Fruit fly (Drosophila melanogaster): Measurements from ENCODE around the gene CG3638.

The CG3638 gene

DNA sequence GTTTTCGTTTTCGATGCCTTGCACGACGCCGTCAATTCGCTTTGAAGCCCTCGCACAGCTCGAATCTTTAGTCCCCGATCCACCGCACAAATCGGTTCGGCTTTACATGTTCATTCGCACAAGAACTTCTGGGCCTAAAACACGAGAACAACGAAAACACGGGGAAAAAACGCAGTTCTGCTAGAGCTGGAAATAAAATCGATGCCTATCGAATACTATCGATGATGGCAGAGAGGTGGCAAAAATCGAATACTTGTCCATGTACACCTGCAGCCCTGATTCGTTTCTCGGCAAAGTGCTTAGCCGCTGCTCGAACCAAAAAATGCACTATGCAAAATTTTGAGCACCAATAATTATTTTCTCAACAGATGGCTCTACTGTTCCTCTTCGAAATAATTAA is at the start of gene CG3638:
Gene CG3638, minus strand, starts transcription at position 210 of the 400 bp plus-strand sequence.
- TF ChIP-seq CG17806 (tag; optimal IDR thresholded peaks at IDR 0.05) (no peak), CG4496 (GFP tag; IDR thresholded peaks at IDR 0.05) (peak; percentile 25; the same call in 2 of the 3 replicates), CG34367 (tag; optimal IDR thresholded peaks at IDR 0.05) (no peak), fd96Ca (GFP tag; IDR thresholded peaks at IDR 0.05) (no peak), Ets98B (GFP tag; IDR thresholded peaks at IDR 0.05) (no peak), CG32121 (GFP tag; IDR thresholded peaks at IDR 0.05) (no peak)

DNA sequence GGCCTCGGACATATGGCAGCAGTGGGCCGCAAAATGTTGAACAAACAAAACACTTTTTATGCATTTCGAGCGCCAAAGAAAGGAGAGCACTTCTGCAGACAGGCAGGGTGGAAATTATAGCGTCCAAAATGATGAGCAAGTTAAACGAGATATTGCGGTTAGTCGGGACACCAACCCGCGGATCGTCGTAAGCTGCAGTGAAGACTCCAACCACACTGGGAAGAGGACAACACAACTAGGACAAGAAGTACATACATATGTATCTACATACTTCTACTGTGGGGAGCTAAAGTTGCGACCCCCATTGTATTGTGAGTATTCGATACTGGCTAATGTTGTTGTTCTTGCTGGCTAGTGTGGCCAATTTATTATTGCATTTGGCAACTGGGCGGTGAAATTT is 49.7 kb upstream of the CG3638 start:
- no peak for TF ChIP-seq CG34367 (tag; optimal IDR thresholded peaks at IDR 0.05)
- peak; percentile 50; the same call in 1 of the 3 replicates for TF ChIP-seq fd96Ca (GFP tag; IDR thresholded peaks at IDR 0.05)
- peak; percentile 67 for TF ChIP-seq CG32121 (GFP tag; IDR thresholded peaks at IDR 0.05)
- no peak for TF ChIP-seq D1 (tag; optimal IDR thresholded peaks at IDR 0.05)
- TF ChIP-seq Snoo (tag; optimal IDR thresholded peaks at IDR 0.05) = no peak
- no peak for TF ChIP-seq rn (GFP tag; IDR thresholded peaks at IDR 0.05)
- TF ChIP-seq Ets98B (GFP tag; IDR thresholded peaks at IDR 0.05) = no peak
- peak; percentile 65; the same call in 2 of the 3 replicates for TF ChIP-seq CG4496 (GFP tag; IDR thresholded peaks at IDR 0.05)
- no peak for TF ChIP-seq CG14655 (GFP tag; optimal IDR thresholded peaks at IDR 0.05)
- no peak for TF ChIP-seq CG10348 (GFP tag; IDR thresholded peaks at IDR 0.05)

- TF ChIP-seq CG34367 (tag; optimal IDR thresholded peaks at IDR 0.05) (no peak), CG13204 (GFP tag; optimal IDR thresholded peaks at IDR 0.05) (no peak), Pif1B (GFP tag; optimal IDR thresholded peaks at IDR 0.05) (no peak), CG10348 (GFP tag; IDR thresholded peaks at IDR 0.05) (no peak), CG4496 (GFP tag; IDR thresholded peaks at IDR 0.05) (no peak), Snoo (tag; optimal IDR thresholded peaks at IDR 0.05) (no peak), rn (GFP tag; IDR thresholded peaks at IDR 0.05) (no peak), CG12605 (GFP tag; IDR thresholded peaks at IDR 0.05) (no peak), CG15710 (tag; optimal IDR thresholded peaks at IDR 0.05) (no peak), CG9948 (tag; optimal IDR thresholded peaks at IDR 0.05) (no peak), EcR (GFP tag; optimal IDR thresholded peaks at IDR 0.05) (no peak), Ets98B (GFP tag; IDR thresholded peaks at IDR 0.05) (no peak), D1 (tag; optimal IDR thresholded peaks at IDR 0.05) (no peak), fd96Ca (GFP tag; IDR thresholded peaks at IDR 0.05) (no peak), CG8159 (tag; optimal IDR thresholded peaks at IDR 0.05) (no peak), gl (tag; optimal IDR thresholded peaks at IDR 0.05) (no peak)
Measured at dm6 chrX:1285273-1285672, 48.8 kb upstream of the CG3638 start.

- TF ChIP-seq CG4496 (GFP tag; IDR thresholded peaks at IDR 0.05) (0 out of 3 replicates have a peak, but pooled peaks have one; percentile 15), CG12605 (GFP tag; IDR thresholded peaks at IDR 0.05) (no peak)
Measured at dm6 chrX:1284238-1284637, 47.8 kb upstream of the CG3638 start.

DNA sequence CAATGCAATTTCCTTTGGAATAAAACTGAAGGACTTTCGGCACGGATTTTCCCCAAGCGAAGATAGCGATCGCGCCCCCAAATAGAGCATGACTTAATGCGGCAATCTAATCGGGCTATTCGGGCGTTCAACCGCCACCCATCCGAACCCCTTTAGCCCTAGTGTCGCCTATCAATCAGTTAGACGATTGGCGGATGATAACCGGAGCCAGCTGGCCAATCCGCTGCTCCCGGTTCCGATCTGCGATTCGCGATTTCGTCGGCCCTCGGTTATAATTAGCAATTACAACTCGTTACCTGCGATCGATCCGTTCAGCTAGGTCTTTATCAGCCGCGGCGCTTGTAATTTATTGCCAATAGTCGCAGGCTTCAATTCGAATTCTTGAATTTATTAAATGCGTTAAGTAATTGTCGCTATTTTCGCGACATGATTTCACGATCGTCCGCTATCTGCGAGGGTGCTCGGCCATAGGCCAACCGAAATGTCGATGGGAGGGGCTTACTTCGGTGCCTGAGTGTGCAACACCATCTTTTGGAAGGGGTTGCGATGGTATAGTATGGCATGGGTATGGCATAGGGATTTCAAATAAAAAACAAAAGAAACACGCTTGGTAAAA is 46.6 kb upstream of the CG3638 start:
- no peak for TF ChIP-seq fd96Ca (GFP tag; IDR thresholded peaks at IDR 0.05)
- no peak for TF ChIP-seq gl (tag; optimal IDR thresholded peaks at IDR 0.05)
- TF ChIP-seq CG4496 (GFP tag; IDR thresholded peaks at IDR 0.05) = no peak
- TF ChIP-seq D1 (tag; optimal IDR thresholded peaks at IDR 0.05) = no peak

- peak; percentile 30 for TF ChIP-seq EcR (GFP tag; optimal IDR thresholded peaks at IDR 0.05)
- TF ChIP-seq CG8159 (tag; optimal IDR thresholded peaks at IDR 0.05) = no peak
Measured at dm6 chrX:1282433-1282832, 45.9 kb upstream of the CG3638 start.

DNA sequence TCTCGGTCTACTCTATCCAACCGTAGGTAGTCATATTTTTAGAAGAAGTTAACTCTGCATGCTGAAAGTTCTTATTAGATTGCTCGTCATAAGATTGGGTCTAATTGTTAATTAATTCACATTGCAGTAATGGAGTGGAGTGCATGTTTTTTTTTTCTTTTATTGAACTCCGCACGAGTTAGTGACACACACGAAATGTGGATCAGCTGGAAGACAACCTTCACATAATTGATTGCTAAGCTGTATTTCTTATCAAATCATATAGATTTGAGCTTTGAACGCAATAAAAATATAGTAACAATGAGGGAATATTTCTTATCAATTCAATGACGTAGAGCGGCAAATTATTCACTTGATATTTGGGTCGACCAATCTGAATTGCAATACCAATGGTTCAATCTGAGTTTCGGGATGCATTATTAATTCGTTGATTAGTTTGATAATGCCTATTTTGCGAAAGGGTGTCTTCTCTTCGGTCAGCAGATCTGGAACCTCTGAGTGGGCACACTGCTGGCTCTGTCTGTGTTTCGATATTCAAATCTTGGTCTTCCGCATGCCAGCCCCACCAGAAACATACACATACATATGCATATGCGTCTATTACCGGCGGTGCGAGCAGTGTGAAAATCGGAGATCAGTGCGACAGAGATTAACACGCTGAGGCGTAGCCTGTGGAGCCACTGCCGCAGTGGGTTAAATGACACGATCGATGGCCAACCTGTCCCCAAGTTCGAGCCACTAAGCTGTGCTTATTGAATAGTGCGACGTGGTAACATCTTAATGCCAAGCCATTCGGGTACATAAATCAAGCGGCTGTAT is 42.5 kb upstream of the CG3638 start:
- TF ChIP-seq CG14655 (GFP tag; optimal IDR thresholded peaks at IDR 0.05) (peak; percentile 28), rn (GFP tag; IDR thresholded peaks at IDR 0.05) (no peak), CG13204 (GFP tag; optimal IDR thresholded peaks at IDR 0.05) (no peak), fd96Ca (GFP tag; IDR thresholded peaks at IDR 0.05) (no peak), CG17806 (tag; optimal IDR thresholded peaks at IDR 0.05) (no peak), CG4496 (GFP tag; IDR thresholded peaks at IDR 0.05) (no peak), CG8159 (tag; optimal IDR thresholded peaks at IDR 0.05) (no peak), CG32121 (GFP tag; IDR thresholded peaks at IDR 0.05) (no peak), CG15710 (tag; optimal IDR thresholded peaks at IDR 0.05) (no peak), Snoo (tag; optimal IDR thresholded peaks at IDR 0.05) (no peak), CG8301 (tag; optimal IDR thresholded peaks at IDR 0.05) (peak; percentile 6), Pif1B (GFP tag; optimal IDR thresholded peaks at IDR 0.05) (no peak), D1 (tag; optimal IDR thresholded peaks at IDR 0.05) (no peak)
